Worm (Caenorhabditis elegans): ENCODE results near the gene srx-4.

ce11 chrV:679663-680062 is 12.9 kb downstream of the srx-4 start, which contains the start of gene srx-22:
- TF ChIP-seq unc-55 (GFP tag; optimal IDR thresholded peaks at IDR 0.05) (no peak), npax-4 (tag; optimal IDR thresholded peaks at IDR 0.05) (no peak), nhr-232 (tag; optimal IDR thresholded peaks at IDR 0.05) (no peak), pqm-1 (tag; optimal IDR thresholded peaks at IDR 0.05) (no peak)
